Worm (Caenorhabditis elegans) whole organism, mixed stage, embryonic: ENCODE measurements around the gene nemp-1.

ENCODE experiments used
- M03D4.4 ChIP-seq: sonication (generic microtip); optimal IDR thresholded peaks from 2 replicates; lab custom pipeline; 2017; ENCODE audit warnings: mild to moderate bottlenecking, missing genetic modification characterization, missing compliant biosample characterization
- bed-3 ChIP-seq: fragments of 200-800 bp; sonication (Bioruptor generic); optimal IDR thresholded peaks from 3 replicates; lab custom pipeline; 2018; ENCODE audit warnings: mild to moderate bottlenecking, missing genetic modification characterization, moderate library complexity, missing compliant biosample characterization
- blmp-1 ChIP-seq: fragments of 150-350 bp; optimal IDR thresholded peaks from 2 replicates; lab custom pipeline; 2014; ENCODE audit warnings: missing biosample characterization, missing genetic modification characterization
- ceh-39 ChIP-seq: fragments of 150-350 bp; optimal IDR thresholded peaks from 2 replicates; lab custom pipeline; 2014; ENCODE audit warnings: missing biosample characterization, missing genetic modification characterization
- ceh-43 ChIP-seq: fragments of 200-800 bp; sonication (Bioruptor generic); optimal IDR thresholded peaks from 2 replicates; lab custom pipeline; 2018; ENCODE audit warnings: mild to moderate bottlenecking, missing genetic modification characterization, moderate library complexity, missing compliant biosample characterization
- ceh-83 ChIP-seq: fragments of 200-800 bp; sonication (Bioruptor generic); optimal IDR thresholded peaks from 2 replicates; lab custom pipeline; 2018; ENCODE audit warnings: mild to moderate bottlenecking, missing genetic modification characterization, missing compliant biosample characterization
- ces-1 ChIP-seq: fragments of 150-350 bp; optimal IDR thresholded peaks from 2 replicates; lab custom pipeline; 2014; ENCODE audit warnings: missing biosample characterization, missing genetic modification reagents, missing genetic modification characterization
- cnd-1 ChIP-seq: fragments of 200-800 bp; sonication (Bioruptor generic); optimal IDR thresholded peaks from 2 replicates; lab custom pipeline; 2018; ENCODE audit warnings: mild to moderate bottlenecking, missing genetic modification characterization, missing compliant biosample characterization
- drap-1 ChIP-seq: fragments of 200-800 bp; sonication (Bioruptor generic); optimal IDR thresholded peaks from 3 replicates; lab custom pipeline; 2018; ENCODE audit warnings: mild to moderate bottlenecking, missing genetic modification characterization, missing compliant biosample characterization
- elt-1 ChIP-seq: sonication (generic microtip); optimal IDR thresholded peaks from 2 replicates; lab custom pipeline; 2017; ENCODE audit warnings: missing genetic modification characterization, mild to moderate bottlenecking, missing compliant biosample characterization, antibody characterized with exemption, moderate library complexity, borderline replicate concordance; ENCODE audit not compliant: insufficient read depth
- elt-3 ChIP-seq: fragments of 150-350 bp; optimal IDR thresholded peaks from 2 replicates; lab custom pipeline; 2014; ENCODE audit warnings: missing biosample characterization, missing genetic modification characterization
- flh-1 ChIP-seq: fragments of 200-800 bp; sonication (Bioruptor generic); optimal IDR thresholded peaks from 2 replicates; lab custom pipeline; 2018; ENCODE audit warnings: mild to moderate bottlenecking, missing genetic modification characterization, moderate library complexity, missing compliant biosample characterization
- ham-2 ChIP-seq: fragments of 200-800 bp; sonication (Bioruptor generic); optimal IDR thresholded peaks from 2 replicates; lab custom pipeline; 2018; ENCODE audit warnings: mild to moderate bottlenecking, missing genetic modification characterization, missing compliant biosample characterization
- hlh-1 ChIP-seq: fragments of 150-350 bp; optimal IDR thresholded peaks from 2 replicates; lab custom pipeline; 2014; ENCODE audit warnings: missing biosample characterization, missing genetic modification reagents, missing genetic modification characterization
- lin-13 ChIP-seq: fragments of 150-350 bp; optimal IDR thresholded peaks from 2 replicates; lab custom pipeline; 2014; ENCODE audit warnings: missing biosample characterization, missing genetic modification characterization
- lin-32 ChIP-seq: fragments of 200-800 bp; sonication (Bioruptor generic); optimal IDR thresholded peaks from 2 replicates; lab custom pipeline; 2018; ENCODE audit warnings: mild to moderate bottlenecking, missing genetic modification characterization, missing compliant biosample characterization
- lsy-2 ChIP-seq: fragments of 150-350 bp; optimal IDR thresholded peaks from 2 replicates; lab custom pipeline; 2014; ENCODE audit warnings: missing biosample characterization, missing genetic modification characterization
- mab-5 ChIP-seq: fragments of 150-350 bp; optimal IDR thresholded peaks from 2 replicates; lab custom pipeline; 2014; ENCODE audit warnings: missing biosample characterization, missing genetic modification characterization
- mep-1 ChIP-seq: fragments of 150-350 bp; optimal IDR thresholded peaks from 2 replicates; lab custom pipeline; 2017; ENCODE audit warnings: missing biosample characterization, missing genetic modification reagents, missing genetic modification characterization, inconsistent platforms
- mls-2 ChIP-seq: sonication (generic microtip); optimal IDR thresholded peaks from 2 replicates; lab custom pipeline; 2016; ENCODE audit warnings: mild to moderate bottlenecking, missing genetic modification characterization, moderate library complexity, missing compliant biosample characterization
- nhr-12 ChIP-seq: fragments of 150-350 bp; optimal IDR thresholded peaks from 2 replicates; lab custom pipeline; 2014; ENCODE audit warnings: missing biosample characterization, missing genetic modification characterization
- nhr-2 ChIP-seq: fragments of 150-350 bp; optimal IDR thresholded peaks from 2 replicates; lab custom pipeline; 2014; ENCODE audit warnings: missing biosample characterization, missing genetic modification characterization
- nhr-237 ChIP-seq: fragments of 150-350 bp; optimal IDR thresholded peaks from 2 replicates; lab custom pipeline; 2014; ENCODE audit warnings: missing biosample characterization, missing genetic modification characterization
- nhr-28 ChIP-seq: fragments of 150-350 bp; optimal IDR thresholded peaks from 2 replicates; lab custom pipeline; 2014; ENCODE audit warnings: missing biosample characterization, missing genetic modification characterization
- nhr-76 ChIP-seq: sonication (generic microtip); optimal IDR thresholded peaks from 2 replicates; lab custom pipeline; 2017; ENCODE audit warnings: missing biosample characterization, missing genetic modification characterization
- pha-4 ChIP-seq: fragments of 150-350 bp; optimal IDR thresholded peaks from 2 replicates; lab custom pipeline; 2018; ENCODE audit warnings: missing biosample characterization, missing genetic modification reagents, missing genetic modification characterization
- sem-2 ChIP-seq: fragments of 200-800 bp; sonication (Bioruptor generic); optimal IDR thresholded peaks from 2 replicates; lab custom pipeline; 2018; ENCODE audit warnings: mild to moderate bottlenecking, missing genetic modification characterization, missing compliant biosample characterization
- snpc-4 ChIP-seq: fragments of 150-350 bp; optimal IDR thresholded peaks from 2 replicates; lab custom pipeline; 2014; ENCODE audit warnings: missing biosample characterization, missing genetic modification characterization
- sptf-1 ChIP-seq: sonication (generic microtip); optimal IDR thresholded peaks from 2 replicates; lab custom pipeline; 2017; ENCODE audit warnings: mild to moderate bottlenecking, missing genetic modification characterization, moderate library complexity, missing compliant biosample characterization
- tbx-8 ChIP-seq: fragments of 200-800 bp; sonication (Bioruptor generic); optimal IDR thresholded peaks from 2 replicates; lab custom pipeline; 2018; ENCODE audit warnings: mild to moderate bottlenecking, missing genetic modification characterization, moderate library complexity, missing compliant biosample characterization
- unc-120 ChIP-seq: sonication (generic microtip); optimal IDR thresholded peaks from 2 replicates; lab custom pipeline; 2017; ENCODE audit warnings: missing genetic modification characterization, missing compliant biosample characterization; ENCODE audit not compliant: poor library complexity, severe bottlenecking
- unc-39 ChIP-seq: fragments of 150-350 bp; optimal IDR thresholded peaks from 2 replicates; lab custom pipeline; 2014; ENCODE audit warnings: missing biosample characterization, missing genetic modification characterization
- unc-62 ChIP-seq: fragments of 150-350 bp; optimal IDR thresholded peaks from 2 replicates; lab custom pipeline; 2014; ENCODE audit warnings: missing biosample characterization, missing genetic modification reagents, missing genetic modification characterization
- zip-8 ChIP-seq: fragments of 150-350 bp; optimal IDR thresholded peaks from 2 replicates; lab custom pipeline; 2014; ENCODE audit warnings: missing biosample characterization, missing genetic modification characterization
- ztf-11 ChIP-seq: fragments of 150-350 bp; optimal IDR thresholded peaks from 2 replicates; lab custom pipeline; 2014; ENCODE audit warnings: missing biosample characterization, missing genetic modification characterization

Gene nemp-1

ce11 chrIII:471644-472401, at the start of gene nemp-1, which contains the start of gene magu-1:
Gene nemp-1, plus strand, starts transcription at chrIII:472317.
Gene magu-1, minus strand, starts transcription at chrIII:471702.
- TF ChIP-seq ham-2 (no peak), bed-3 (GFP tag; lab: Kevin White, UChicago) (no peak), unc-62 (GFP tag; lab: Kevin White, UChicago) (no peak), ces-1 (GFP tag; lab: Kevin White, UChicago) (peak; percentile 25), lin-32 (GFP tag; lab: Kevin White, UChicago) (no peak), ztf-11 (tag; lab: Kevin White, UChicago) (no peak), mep-1 (no peak)

ce11 chrIII:422553-422952, 49.6 kb upstream of the nemp-1 start:
- no peak for TF ChIP-seq elt-1
- no peak for TF ChIP-seq lsy-2 (tag; lab: Kevin White, UChicago)
- TF ChIP-seq unc-120 (tag; lab: Kevin White, UChicago), result no peak

- TF ChIP-seq ztf-11 (tag; lab: Kevin White, UChicago) (no peak), ham-2 (no peak), lin-32 (GFP tag; lab: Kevin White, UChicago) (no peak), bed-3 (GFP tag; lab: Kevin White, UChicago) (no peak), ceh-43 (no peak), hlh-1 (tag; lab: Kevin White, UChicago) (no peak), blmp-1 (tag; lab: Kevin White, UChicago) (no peak)
- TF ChIP-seq, all 35 proteins: peak for 0
These were observed 48.2 kb upstream of the nemp-1 start for ce11 chrIII:423875-424274.

- TF ChIP-seq mep-1 (no peak), nhr-28 (tag; lab: Kevin White, UChicago) (no peak), mls-2 (no peak), ceh-39 (no peak), zip-8 (tag; lab: Kevin White, UChicago) (no peak), pha-4 (tag; lab: Kevin White, UChicago) (no peak), tbx-8 (GFP tag; lab: Kevin White, UChicago) (no peak), lsy-2 (tag; lab: Kevin White, UChicago) (no peak), drap-1 (GFP tag; lab: Kevin White, UChicago) (no peak), ceh-43 (no peak), bed-3 (GFP tag; lab: Kevin White, UChicago) (no peak)
These were observed 43.1 kb upstream of the nemp-1 start, which contains the start of gene cec-8 for ce11 chrIII:429038-429437. Gene cec-8, plus strand, starts transcription at chrIII:429338.

- TF ChIP-seq nhr-28 (tag; lab: Kevin White, UChicago) (no peak), flh-1 (GFP tag; lab: Kevin White, UChicago) (no peak), ceh-83 (GFP tag; lab: Kevin White, UChicago) (peak; percentile 54), M03D4.4 (tag; lab: Kevin White, UChicago) (peak; percentile 47), ztf-11 (tag; lab: Kevin White, UChicago) (peak; percentile 16), unc-120 (tag; lab: Kevin White, UChicago) (peak; percentile 49), elt-3 (tag; lab: Kevin White, UChicago) (no peak), pha-4 (tag; lab: Kevin White, UChicago) (peak; percentile 23), elt-1 (peak; percentile 23), unc-39 (tag; lab: Kevin White, UChicago) (no peak), ceh-43 (no peak), nhr-12 (tag; lab: Kevin White, UChicago) (no peak), ces-1 (GFP tag; lab: Kevin White, UChicago) (peak; percentile 38), sptf-1 (peak; percentile 68), cnd-1 (tag; lab: Kevin White, UChicago) (peak; percentile 28), sem-2 (GFP tag; lab: Kevin White, UChicago) (no peak), ceh-39 (no peak), snpc-4 (no peak), nhr-2 (tag; lab: Kevin White, UChicago) (no peak), tbx-8 (GFP tag; lab: Kevin White, UChicago) (no peak), nhr-237 (tag; lab: Kevin White, UChicago) (peak; percentile 30), mls-2 (peak; percentile 52), unc-62 (GFP tag; lab: Kevin White, UChicago) (no peak), nhr-76 (tag; lab: Kevin White, UChicago) (no peak), drap-1 (GFP tag; lab: Kevin White, UChicago) (peak; percentile 43), bed-3 (GFP tag; lab: Kevin White, UChicago) (no peak), mab-5 (tag; lab: Kevin White, UChicago) (no peak), ham-2 (peak; percentile 74), zip-8 (tag; lab: Kevin White, UChicago) (no peak), lin-13 (tag; lab: Kevin White, UChicago) (peak; percentile 36), lin-32 (GFP tag; lab: Kevin White, UChicago) (no peak), blmp-1 (tag; lab: Kevin White, UChicago) (no peak), lsy-2 (tag; lab: Kevin White, UChicago) (peak; percentile 35), mep-1 (no peak), hlh-1 (tag; lab: Kevin White, UChicago) (no peak)
These were observed 39.1 kb upstream of the nemp-1 start for ce11 chrIII:432988-433387.
